Worm (Caenorhabditis elegans): Measurements from ENCODE around the gene R07B7.2.

DNA sequence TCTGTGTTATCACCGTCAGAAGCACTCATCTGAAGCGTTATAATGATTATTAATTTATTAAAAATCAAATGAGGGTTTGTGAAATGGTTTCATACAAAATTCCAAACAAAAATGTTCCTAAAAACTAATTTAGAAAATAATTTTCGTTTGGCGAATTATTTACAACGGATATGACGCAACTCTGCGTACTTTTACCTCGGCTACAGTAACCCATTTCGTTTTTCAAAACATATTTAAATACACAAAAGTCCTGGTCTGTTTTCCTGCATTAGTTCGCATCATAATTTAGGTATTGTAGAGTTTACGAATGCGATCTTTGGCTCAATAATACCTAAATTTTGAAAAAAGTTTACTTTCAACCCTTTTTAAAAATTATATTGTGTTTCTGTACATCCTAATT lies at the start of gene R07B7.2:
- no peak for TF ChIP-seq ztf-4 (tag; optimal IDR thresholded peaks at IDR 0.05)
- TF ChIP-seq ces-1 (GFP tag; optimal IDR thresholded peaks at IDR 0.05), result no peak
- TF ChIP-seq ztf-11 (tag; optimal IDR thresholded peaks at IDR 0.05), result no peak
- no peak for TF ChIP-seq nhr-12 (tag; optimal IDR thresholded peaks at IDR 0.05)
- no peak for TF ChIP-seq lsy-2 (tag; optimal IDR thresholded peaks at IDR 0.05)

Data from whole organism, L1 larva.